Worm (Caenorhabditis elegans) whole organism, L3 larva: ENCODE results near the gene wrm-1.

Source experiments
- R02D3.7 ChIP-seq: fragments of 150-350 bp; optimal IDR thresholded peaks from 2 replicates; lab custom pipeline; 2014; ENCODE audit warnings: missing biosample characterization, missing genetic modification characterization
- ZK546.5 ChIP-seq: sonication (generic microtip); optimal IDR thresholded peaks from 2 replicates; lab custom pipeline; 2017; ENCODE audit warnings: missing biosample characterization, missing genetic modification characterization
- daf-12 ChIP-seq: fragments of 150-350 bp; optimal IDR thresholded peaks from 2 replicates; lab custom pipeline; 2014; ENCODE audit warnings: missing biosample characterization, missing genetic modification reagents, missing genetic modification characterization
- egl-27 ChIP-seq: sonication (generic microtip); optimal IDR thresholded peaks from 4 replicates; lab custom pipeline; 2017; ENCODE audit warnings: missing biosample characterization, missing genetic modification reagents, missing genetic modification characterization
- elt-2 ChIP-seq: sonication (generic microtip); optimal IDR thresholded peaks from 2 replicates; lab custom pipeline; 2016; ENCODE audit warnings: missing genetic modification reagents, mild to moderate bottlenecking, missing genetic modification characterization, missing compliant biosample characterization
- fos-1 ChIP-seq: fragments of 150-350 bp; optimal IDR thresholded peaks from 2 replicates; lab custom pipeline; 2014; ENCODE audit warnings: missing biosample characterization, missing genetic modification characterization
- mdl-1 ChIP-seq: fragments of 150-350 bp; optimal IDR thresholded peaks from 2 replicates; lab custom pipeline; 2014; ENCODE audit warnings: missing biosample characterization, missing genetic modification characterization
- nhr-12 ChIP-seq: fragments of 150-350 bp; optimal IDR thresholded peaks from 2 replicates; lab custom pipeline; 2014; ENCODE audit warnings: missing biosample characterization, missing genetic modification characterization
- nhr-28 ChIP-seq: fragments of 150-350 bp; optimal IDR thresholded peaks from 2 replicates; lab custom pipeline; 2014; ENCODE audit warnings: missing biosample characterization, missing genetic modification characterization
- nhr-76 ChIP-seq: fragments of 150-350 bp; sonication (generic microtip); optimal IDR thresholded peaks from 5 replicates; lab custom pipeline; 2014; ENCODE audit warnings: missing biosample characterization, missing genetic modification characterization
- pha-4 ChIP-seq: fragments of 150-350 bp; optimal IDR thresholded peaks from 2 replicates; lab custom pipeline; 2014; ENCODE audit warnings: missing biosample characterization, missing genetic modification reagents, missing genetic modification characterization
- pqm-1 ChIP-seq: fragments of 150-350 bp; optimal IDR thresholded peaks from 2 replicates; lab custom pipeline; 2017; ENCODE audit warnings: missing biosample characterization, missing genetic modification characterization, inconsistent platforms
- skn-1 ChIP-seq: fragments of 150-350 bp; optimal IDR thresholded peaks from 2 replicates; lab custom pipeline; 2014; ENCODE audit warnings: missing biosample characterization, missing genetic modification characterization

DNA sequence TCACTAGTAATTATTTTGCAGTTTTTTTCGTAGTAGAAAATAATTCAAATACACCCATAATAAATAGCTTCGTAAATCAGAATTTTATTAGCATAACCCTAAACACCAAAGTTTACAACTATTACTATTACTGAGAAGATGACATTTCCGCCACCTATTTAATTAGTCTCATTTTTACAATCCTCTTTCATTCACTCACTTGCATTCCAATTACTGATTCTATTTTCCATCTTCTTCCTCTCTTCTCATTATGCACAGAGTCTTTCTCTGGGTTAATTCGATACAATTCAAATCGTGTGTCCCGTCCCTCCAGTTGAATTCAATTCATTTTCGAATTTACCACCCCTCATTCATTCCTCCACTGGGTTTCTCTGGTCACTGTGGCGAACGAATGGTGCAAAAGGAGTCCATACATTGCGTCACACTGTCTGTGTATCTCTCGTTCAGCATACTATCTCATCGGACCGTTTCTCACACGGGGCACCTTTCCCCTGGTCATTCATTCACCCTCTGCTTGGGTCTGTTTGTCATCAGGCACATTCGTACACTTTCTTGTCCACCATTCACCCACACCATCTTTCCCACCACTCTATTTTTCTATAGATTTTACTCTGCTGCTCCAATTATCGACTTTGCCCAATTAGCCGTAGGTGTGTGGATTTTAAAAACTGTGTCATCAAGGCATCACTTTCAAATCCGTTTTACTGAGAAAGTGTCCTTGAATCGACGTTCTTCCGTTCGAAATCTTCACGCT lies 2.2 kb upstream of the wrm-1 start:
- no peak for TF ChIP-seq daf-12 (tag; lab: Kevin White, UChicago)
- TF ChIP-seq ZK546.5: no peak
- no peak for TF ChIP-seq egl-27
- TF ChIP-seq mdl-1 (tag; lab: Kevin White, UChicago): no peak
- TF ChIP-seq skn-1 (tag; lab: Kevin White, UChicago): no peak
- TF ChIP-seq pha-4: no peak
- TF ChIP-seq nhr-76 (tag; lab: Kevin White, UChicago): no peak
- TF ChIP-seq nhr-12 (tag; lab: Kevin White, UChicago): no peak
- no peak for TF ChIP-seq R02D3.7
- no peak for TF ChIP-seq pqm-1 (tag; lab: Kevin White, UChicago)
- no peak for TF ChIP-seq fos-1 (tag; lab: Kevin White, UChicago)
- no peak for TF ChIP-seq elt-2 (tag; lab: Kevin White, UChicago)
- TF ChIP-seq nhr-28 (tag; lab: Kevin White, UChicago): no peak
